Worm (Caenorhabditis elegans) whole organism, L4 larva: ENCODE data around the gene F48G7.12.

ENCODE experiments used
- F10B5.3 ChIP-seq: sonication (generic microtip); optimal IDR thresholded peaks from 2 replicates; lab custom pipeline; 2016; ENCODE audit warnings: mild to moderate bottlenecking, missing genetic modification characterization, missing compliant biosample characterization
- R02D3.7 ChIP-seq: fragments of 150-350 bp; sonication (generic microtip); optimal IDR thresholded peaks from 3 replicates; lab custom pipeline; 2014; ENCODE audit warnings: missing biosample characterization, missing genetic modification characterization
- T20F7.1 ChIP-seq: fragments of 200-800 bp; sonication (Bioruptor generic); optimal IDR thresholded peaks from 2 replicates; lab custom pipeline; 2018; ENCODE audit warnings: mild to moderate bottlenecking, missing genetic modification characterization, missing compliant biosample characterization
- Y48G9A.11 ChIP-seq: fragments of 200-800 bp; sonication (Bioruptor generic); IDR thresholded peaks from 2 replicates; pipeline ENCODE4 v1.3.6; 2022; ENCODE audit warnings: missing genetic modification reagents, missing genetic modification characterization, missing compliant biosample characterization
- Y5F2A.4 ChIP-seq: fragments of 200-800 bp; sonication (Bioruptor generic); optimal IDR thresholded peaks from 2 replicates; lab custom pipeline; 2018; ENCODE audit warnings: mild to moderate bottlenecking, missing genetic modification characterization, missing compliant biosample characterization
- aha-1 ChIP-seq: fragments of 150-350 bp; peaks from one replicate; lab custom pipeline; 2014; ENCODE audit warnings: missing biosample characterization, missing genetic modification characterization
- aly-2 ChIP-seq: sonication (generic microtip); optimal IDR thresholded peaks from 2 replicates; lab custom pipeline; 2018; ENCODE audit warnings: missing biosample characterization, missing genetic modification characterization
- ces-1 ChIP-seq: fragments of 150-350 bp; sonication (generic microtip); optimal IDR thresholded peaks from 4 replicates; lab custom pipeline; 2014; ENCODE audit warnings: missing biosample characterization, missing genetic modification reagents, missing genetic modification characterization
- daf-19 ChIP-seq: fragments of 200-800 bp; sonication (Bioruptor generic); conservative IDR thresholded peaks from 2 replicates; pipeline ENCODE4 v1.3.6; 2022; ENCODE audit warnings: missing genetic modification characterization, missing compliant biosample characterization
- daf-8 ChIP-seq: fragments of 200-800 bp; sonication (Bioruptor generic); IDR thresholded peaks from 2 replicates; pipeline ENCODE4 v1.3.6; 2022; ENCODE audit warnings: missing genetic modification characterization, missing compliant biosample characterization
- dmd-6 ChIP-seq: fragments of 200-800 bp; sonication (Bioruptor generic); IDR thresholded peaks from 2 replicates; pipeline ENCODE4 v1.3.6; 2022; ENCODE audit warnings: missing genetic modification reagents, missing genetic modification characterization, missing compliant biosample characterization
- duxl-1 ChIP-seq: sonication (generic microtip); optimal IDR thresholded peaks from 2 replicates; lab custom pipeline; 2016; ENCODE audit warnings: mild to moderate bottlenecking, missing genetic modification characterization, moderate library complexity, missing compliant biosample characterization; ENCODE audit not compliant: poor library complexity
- dve-1 ChIP-seq: sonication (generic microtip); optimal IDR thresholded peaks from 2 replicates; lab custom pipeline; 2017; ENCODE audit warnings: antibody characterized with exemption, mild to moderate bottlenecking, missing genetic modification characterization, missing compliant biosample characterization; ENCODE audit not compliant: insufficient read depth
- egl-43 ChIP-seq: fragments of 200-800 bp; sonication (Bioruptor generic); IDR thresholded peaks from 2 replicates; pipeline ENCODE4 v1.3.6; 2022; ENCODE audit warnings: missing genetic modification reagents, missing genetic modification characterization, missing compliant biosample characterization
- fkh-10 ChIP-seq: fragments of 150-350 bp; optimal IDR thresholded peaks from 2 replicates; lab custom pipeline; 2014; ENCODE audit warnings: missing biosample characterization, missing genetic modification reagents, missing genetic modification characterization
- hif-1 ChIP-seq, 2 experiments: sonication (generic microtip); optimal IDR thresholded peaks; 2 replicates each; lab custom pipeline; 2016 to 2017; ENCODE audit warnings: missing compliant biosample characterization in 2 of 2, missing genetic modification characterization in 2 of 2, missing genetic modification reagents in 2 of 2, missing genotype in 2 of 2, mild to moderate bottlenecking in 1 of 2
- hlh-11 ChIP-seq: fragments of 200-800 bp; sonication (Bioruptor generic); optimal IDR thresholded peaks from 2 replicates; lab custom pipeline; 2018; ENCODE audit warnings: mild to moderate bottlenecking, missing genetic modification characterization, missing compliant biosample characterization
- hmg-1.1 ChIP-seq: fragments of 200-800 bp; sonication (Bioruptor generic); IDR thresholded peaks from 2 replicates; pipeline ENCODE4 v1.3.6; 2022; ENCODE audit warnings: missing genetic modification reagents, missing genetic modification characterization, missing compliant biosample characterization
- jun-1 ChIP-seq: fragments of 150-350 bp; optimal IDR thresholded peaks from 2 replicates; lab custom pipeline; 2014; ENCODE audit warnings: missing biosample characterization, missing genetic modification reagents, missing genetic modification characterization
- lim-7 ChIP-seq: fragments of 200-800 bp; sonication (Bioruptor generic); IDR thresholded peaks from 2 replicates; pipeline ENCODE4 v1.3.6; 2022; ENCODE audit warnings: missing genetic modification characterization, missing compliant biosample characterization
- lin-1 ChIP-seq: fragments of 200-800 bp; sonication (Bioruptor generic); IDR thresholded peaks from 2 replicates; pipeline ENCODE4 v1.3.6; 2022; ENCODE audit warnings: missing genetic modification reagents, missing genetic modification characterization, missing compliant biosample characterization
- lin-29 ChIP-seq: fragments of 200-800 bp; sonication (Bioruptor generic); IDR thresholded peaks from 2 replicates; pipeline ENCODE4 v1.3.6; 2022; ENCODE audit warnings: missing genetic modification reagents, missing genetic modification characterization, missing compliant biosample characterization
- lir-3 ChIP-seq: sonication (generic microtip); optimal IDR thresholded peaks from 2 replicates; lab custom pipeline; 2016; ENCODE audit warnings: mild to moderate bottlenecking, missing genetic modification characterization, missing compliant biosample characterization
- madf-9 ChIP-seq: fragments of 200-800 bp; sonication (Bioruptor generic); conservative IDR thresholded peaks from 2 replicates; pipeline ENCODE4 v1.3.6; 2022; ENCODE audit warnings: missing genetic modification reagents, missing genetic modification characterization, missing compliant biosample characterization
- mdl-1 ChIP-seq, 2 experiments: fragments of 150-350 bp in 1 of 2; sonication (generic microtip) in 1 of 2; optimal IDR thresholded peaks; 2 replicates each; lab custom pipeline; 2014 to 2017; ENCODE audit warnings: missing biosample characterization in 2 of 2, missing genetic modification characterization in 2 of 2
- mes-2 ChIP-seq: sonication (generic microtip); optimal IDR thresholded peaks from 2 replicates; lab custom pipeline; 2016; ENCODE audit warnings: missing genotype, mild to moderate bottlenecking, missing genetic modification characterization, missing compliant biosample characterization; ENCODE audit not compliant: poor library complexity, severe bottlenecking
- mxl-3 ChIP-seq: fragments of 200-800 bp; sonication (Bioruptor generic); optimal IDR thresholded peaks from 2 replicates; lab custom pipeline; 2018; ENCODE audit warnings: mild to moderate bottlenecking, missing genetic modification characterization, missing compliant biosample characterization
- nhr-102 ChIP-seq: sonication (generic microtip); optimal IDR thresholded peaks from 2 replicates; lab custom pipeline; 2016; ENCODE audit warnings: mild to moderate bottlenecking, missing genetic modification characterization, moderate library complexity, missing compliant biosample characterization
- nhr-111 ChIP-seq: fragments of 200-800 bp; sonication (Bioruptor generic); optimal IDR thresholded peaks from 2 replicates; lab custom pipeline; 2018; ENCODE audit warnings: mild to moderate bottlenecking, missing genetic modification characterization, missing compliant biosample characterization
- nhr-25 ChIP-seq: sonication (generic microtip); optimal IDR thresholded peaks from 2 replicates; lab custom pipeline; 2017; ENCODE audit warnings: missing genetic modification characterization, mild to moderate bottlenecking, missing compliant biosample characterization, antibody characterized with exemption, moderate library complexity, borderline replicate concordance; ENCODE audit not compliant: insufficient read depth
- nhr-28 ChIP-seq: fragments of 150-350 bp; optimal IDR thresholded peaks from 2 replicates; lab custom pipeline; 2014; ENCODE audit warnings: missing biosample characterization, missing genetic modification characterization
- nhr-77 ChIP-seq: fragments of 150-350 bp; optimal IDR thresholded peaks from 2 replicates; lab custom pipeline; 2014; ENCODE audit warnings: missing biosample characterization, missing genetic modification characterization
- pqm-1 ChIP-seq: sonication (generic microtip); optimal IDR thresholded peaks from 2 replicates; lab custom pipeline; 2017; ENCODE audit warnings: missing biosample characterization, missing genetic modification characterization
- rbr-2 ChIP-seq: sonication (generic microtip); optimal IDR thresholded peaks from 2 replicates; lab custom pipeline; 2016; ENCODE audit warnings: missing genotype, missing genetic modification characterization, missing compliant biosample characterization
- sdz-12 ChIP-seq: fragments of 200-800 bp; sonication (Bioruptor generic); optimal IDR thresholded peaks from 2 replicates; lab custom pipeline; 2018; ENCODE audit warnings: mild to moderate bottlenecking, missing genetic modification characterization, missing compliant biosample characterization
- skn-1 ChIP-seq: fragments of 150-350 bp; optimal IDR thresholded peaks from 2 replicates; lab custom pipeline; 2014; ENCODE audit warnings: missing biosample characterization, missing genetic modification characterization
- spr-3 ChIP-seq: fragments of 200-800 bp; sonication (Bioruptor generic); optimal IDR thresholded peaks from 2 replicates; lab custom pipeline; 2018; ENCODE audit warnings: mild to moderate bottlenecking, missing genetic modification characterization, missing compliant biosample characterization
- tra-1 ChIP-seq: fragments of 200-800 bp; sonication (Bioruptor generic); IDR thresholded peaks from 2 replicates; pipeline ENCODE4 v1.3.6; 2022; ENCODE audit warnings: missing genetic modification reagents, missing genetic modification characterization, missing compliant biosample characterization
- unc-130 ChIP-seq: sonication (generic microtip); optimal IDR thresholded peaks from 2 replicates; lab custom pipeline; 2016; ENCODE audit warnings: missing genetic modification reagents, missing genetic modification characterization, missing compliant biosample characterization
- unc-62 ChIP-seq, 3 experiments: fragments of 150-350 bp in 1 of 3; sonication (generic microtip); optimal IDR thresholded peaks in 2 of 3; peaks in 1 of 3; 1 replicate in 1 of 3; 2 replicates in 2 of 3; lab custom pipeline; 2014 to 2017; ENCODE audit warnings: missing biosample characterization in 3 of 3, missing genetic modification characterization in 3 of 3, missing genetic modification reagents in 3 of 3, missing genotype in 1 of 3
- zfp-2 ChIP-seq: sonication (generic microtip); optimal IDR thresholded peaks from 2 replicates; lab custom pipeline; 2016; ENCODE audit warnings: mild to moderate bottlenecking, missing genetic modification characterization, missing compliant biosample characterization
- ztf-7 ChIP-seq: fragments of 150-350 bp; optimal IDR thresholded peaks from 2 replicates; lab custom pipeline; 2014; ENCODE audit warnings: missing biosample characterization, missing genetic modification characterization

The F48G7.12 gene

ce11 chrV:676550-677084 is 30.6 kb upstream of the F48G7.12 start, which contains the start of the genes fbxa-72 and srx-21:
Gene fbxa-72 (minus strand): TSS chrV:676753.
Gene srx-21 (plus strand): TSS chrV:677034.
- peak; percentile 52 for TF ChIP-seq nhr-77 (tag; lab: Kevin White, UChicago)
- TF ChIP-seq mxl-3 (GFP tag; lab: Kevin White, UChicago), result peak; percentile 36
- peak; percentile 90 for TF ChIP-seq nhr-28 (tag; lab: Kevin White, UChicago)
- TF ChIP-seq duxl-1 (tag; lab: Kevin White, UChicago), result peak; percentile 17
- TF ChIP-seq hmg-1.1, result no peak
- no peak for TF ChIP-seq zfp-2 (tag; lab: Kevin White, UChicago)
- TF ChIP-seq mdl-1 (tag; optimal IDR thresholded peaks at IDR 0.05; lab: Kevin White, UChicago), result peak in 1 of 2 experiments; percentile 28
- peak; percentile 44 for TF ChIP-seq mes-2 (tag; lab: Kevin White, UChicago)
- no peak for TF ChIP-seq aly-2 (tag; lab: Kevin White, UChicago)
- no peak for TF ChIP-seq T20F7.1
- TF ChIP-seq unc-62 (GFP tag; optimal IDR thresholded peaks at IDR 0.05 in 1 of 2; lab: Kevin White, UChicago), result peak in 1 of 2 experiments; percentile 80
- no peak for TF ChIP-seq unc-62 (tag; optimal IDR thresholded peaks at IDR 0.05; lab: Kevin White, UChicago)
- TF ChIP-seq dmd-6, result peak; percentile 75
- TF ChIP-seq Y5F2A.4 (GFP tag; lab: Kevin White, UChicago), result no peak
- no peak for TF ChIP-seq daf-8 (GFP tag; lab: Robert Waterston, UW)
- no peak for TF ChIP-seq lin-29 (GFP tag; lab: Robert Waterston, UW)
- peak in 1 of 2 experiments; percentile 57 for TF ChIP-seq hif-1 (tag; optimal IDR thresholded peaks at IDR 0.05; lab: Kevin White, UChicago)
- no peak for TF ChIP-seq ztf-7 (tag; lab: Kevin White, UChicago)
- peak; percentile 51 for TF ChIP-seq nhr-25
- TF ChIP-seq R02D3.7 (tag; lab: Kevin White, UChicago), result no peak
- peak; percentile 52 for TF ChIP-seq hlh-11 (tag; lab: Kevin White, UChicago)
- peak; percentile 65 for TF ChIP-seq aha-1 (tag; lab: Kevin White, UChicago)
- peak; percentile 43 for TF ChIP-seq dve-1
- TF ChIP-seq pqm-1 (tag; lab: Kevin White, UChicago), result peak; percentile 62

DNA sequence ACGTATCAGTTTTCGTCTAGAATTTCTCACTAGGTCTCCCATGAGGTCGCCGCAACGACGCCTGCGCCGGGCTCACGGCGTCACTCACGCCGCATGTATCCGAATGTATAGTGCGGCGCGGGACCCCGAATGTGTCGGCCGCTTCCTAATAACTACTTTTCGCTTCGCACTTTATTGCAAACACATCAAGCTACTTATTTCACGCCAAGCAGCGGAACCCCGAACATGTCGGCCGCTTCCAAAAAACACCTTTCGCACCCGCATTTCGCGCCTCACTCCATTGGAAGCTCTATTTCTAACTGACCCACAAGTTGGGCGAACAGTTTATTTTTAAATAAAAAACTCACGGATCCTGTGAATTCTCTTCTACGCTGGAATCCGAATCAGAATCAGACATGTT is 30.1 kb upstream of the F48G7.12 start:
- TF ChIP-seq Y5F2A.4 (GFP tag; lab: Kevin White, UChicago) (no peak), nhr-77 (tag; lab: Kevin White, UChicago) (no peak), lin-29 (GFP tag; lab: Robert Waterston, UW) (no peak), sdz-12 (GFP tag; lab: Kevin White, UChicago) (no peak), egl-43 (no peak), lin-1 (GFP tag; lab: Robert Waterston, UW) (no peak), spr-3 (no peak), nhr-111 (GFP tag; lab: Kevin White, UChicago) (no peak), rbr-2 (no peak), lir-3 (tag; lab: Kevin White, UChicago) (no peak), ces-1 (GFP tag; lab: Kevin White, UChicago) (no peak), unc-130 (GFP tag; lab: Kevin White, UChicago) (no peak), Y48G9A.11 (GFP tag; lab: Robert Waterston, UW) (no peak), daf-19 (no peak), madf-9 (no peak)

DNA sequence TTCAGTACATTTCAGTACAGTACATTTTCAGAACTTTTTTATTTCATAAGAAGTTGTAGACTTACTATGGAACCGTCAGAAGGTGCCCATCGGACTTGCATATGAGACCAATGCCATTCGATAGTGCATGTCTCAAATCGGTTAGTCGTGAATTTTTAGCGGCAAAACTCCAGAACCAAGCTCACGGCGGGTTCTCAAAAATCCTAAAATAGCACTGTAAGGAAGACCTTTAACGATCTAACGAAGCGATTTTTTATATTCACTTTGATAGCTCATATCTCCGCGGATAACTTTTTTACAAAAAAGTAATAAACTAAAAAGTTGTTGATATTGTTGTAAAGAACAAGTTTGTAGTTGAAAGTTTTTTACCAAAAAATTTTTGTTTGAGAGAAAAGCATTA is 28.2 kb upstream of the F48G7.12 start, which contains the start of gene sru-25:
sru-25 (minus strand) TSS at position 101 of the 400 bp plus-strand sequence.
- TF ChIP-seq F10B5.3, result no peak
- TF ChIP-seq fkh-10 (GFP tag; lab: Kevin White, UChicago), result no peak
- TF ChIP-seq nhr-102 (tag; lab: Kevin White, UChicago), result no peak
- TF ChIP-seq tra-1, result no peak
- TF ChIP-seq T20F7.1, result no peak
- TF ChIP-seq skn-1 (tag; lab: Kevin White, UChicago), result no peak
- TF ChIP-seq nhr-25, result no peak
- TF ChIP-seq lim-7, result no peak
- no peak for TF ChIP-seq jun-1 (tag; lab: Kevin White, UChicago)
